Worm (Caenorhabditis elegans) whole organism, midembryonic: ENCODE measurements around the gene T19H12.2.

Experiments used
- T22C8.4 ChIP-seq: fragments of 200-800 bp; sonication (Bioruptor generic); IDR thresholded peaks from 2 replicates; pipeline ENCODE4 v1.3.6; 2022; ENCODE audit warnings: missing genetic modification characterization, missing compliant biosample characterization
- cog-1 ChIP-seq: sonication (generic microtip); optimal IDR thresholded peaks from 2 replicates; lab custom pipeline; 2016; ENCODE audit warnings: missing genetic modification characterization, missing compliant biosample characterization
- flt-1 ChIP-seq: fragments of 200-800 bp; sonication (Bioruptor generic); IDR thresholded peaks from 2 replicates; pipeline ENCODE4 v1.3.6; 2022; ENCODE audit warnings: missing genetic modification characterization, missing compliant biosample characterization
- klf-2 ChIP-seq: fragments of 200-800 bp; sonication (Bioruptor generic); conservative IDR thresholded peaks from 2 replicates; pipeline ENCODE4 v1.3.6; 2022; ENCODE audit warnings: missing genetic modification reagents, missing genetic modification characterization, missing compliant biosample characterization
- med-1 ChIP-seq: sonication (generic microtip); optimal IDR thresholded peaks from 2 replicates; lab custom pipeline; 2017; ENCODE audit warnings: missing genetic modification characterization, mild to moderate bottlenecking, missing compliant biosample characterization, antibody characterized with exemption, missing genetic modification reagents; ENCODE audit not compliant: insufficient read depth
- ref-1 ChIP-seq: fragments of 200-800 bp; sonication (Bioruptor generic); conservative IDR thresholded peaks from 2 replicates; pipeline ENCODE4 v1.3.6; 2022; ENCODE audit warnings: missing genetic modification reagents, missing genetic modification characterization, missing compliant biosample characterization
- tab-1 ChIP-seq: fragments of 200-800 bp; sonication (Bioruptor generic); IDR thresholded peaks from 2 replicates; pipeline ENCODE4 v1.3.6; 2022; ENCODE audit warnings: missing genetic modification characterization, missing compliant biosample characterization
- ztf-23 ChIP-seq: fragments of 200-800 bp; sonication (Bioruptor generic); IDR thresholded peaks from 2 replicates; pipeline ENCODE4 v1.3.6; 2022; ENCODE audit warnings: missing genetic modification reagents, missing genetic modification characterization, missing compliant biosample characterization
- ztf-29 ChIP-seq: fragments of 200-800 bp; sonication (Bioruptor generic); IDR thresholded peaks from 2 replicates; pipeline ENCODE4 v1.3.6; 2022; ENCODE audit warnings: missing genetic modification reagents, missing genetic modification characterization, missing compliant biosample characterization

T19H12.2 gene

DNA sequence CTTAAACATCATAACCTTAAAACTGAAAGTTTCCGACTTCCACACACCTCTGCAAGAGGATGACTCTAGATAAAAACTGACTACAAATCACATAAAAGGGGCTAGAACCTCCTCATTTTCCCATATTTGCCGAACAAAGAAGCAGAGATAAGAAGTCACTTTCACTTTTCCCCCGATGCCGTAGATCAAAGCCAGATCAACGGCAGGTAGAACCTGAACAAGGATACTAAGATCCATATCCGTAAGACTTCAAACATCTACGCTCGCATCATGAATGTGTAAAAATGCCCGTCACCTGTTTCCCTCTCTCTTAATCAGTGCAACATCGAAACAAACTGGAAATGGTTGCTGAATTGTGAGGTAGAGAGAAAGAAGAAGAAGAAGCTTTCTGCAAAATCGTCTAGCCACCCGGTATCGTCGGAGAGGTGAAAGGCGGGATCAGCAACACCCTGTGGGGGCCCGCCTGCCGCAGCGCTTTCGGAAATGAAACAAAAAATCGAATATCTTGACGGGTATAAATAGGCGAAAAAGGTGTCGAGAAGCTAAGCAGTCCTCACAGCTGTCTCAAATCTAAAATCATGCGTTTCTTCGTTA lies 28.5 kb downstream of the T19H12.2 start, which contains the start of gene C02E7.6:
C02E7.6 (plus strand) TSS at position 544 of the 594 bp plus-strand sequence.
- TF ChIP-seq flt-1 (GFP tag; lab: Robert Waterston, UW) (no peak), cog-1 (no peak), ztf-29 (GFP tag; lab: Robert Waterston, UW) (no peak), klf-2 (no peak; the same call in 1 of the 2 replicates)

DNA sequence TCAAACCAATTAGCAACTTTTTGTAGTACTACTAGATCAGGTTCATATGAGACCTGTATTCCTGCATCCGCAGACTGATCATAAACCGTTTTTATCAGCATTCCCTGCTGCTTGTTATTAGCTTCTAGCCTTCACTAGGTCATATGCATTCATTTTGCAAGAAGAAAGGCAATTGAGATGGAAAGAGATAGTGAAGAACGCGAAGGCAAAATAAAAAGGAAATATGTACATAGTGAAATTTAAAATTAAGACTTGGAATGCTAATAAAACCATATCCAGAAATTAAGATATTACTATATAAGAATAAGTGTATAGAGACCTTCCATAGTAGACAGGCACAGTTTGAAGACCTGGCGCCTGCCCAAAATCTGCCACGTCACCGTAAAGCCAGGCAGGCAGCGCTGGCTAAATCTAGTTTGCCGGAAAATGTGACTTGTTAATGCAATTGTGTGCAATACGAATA lies 30.5 kb downstream of the T19H12.2 start, which contains the start of the genes C02E7.8 and srh-23:
C02E7.8 (minus strand) TSS at position 101 of the 463 bp plus-strand sequence.
srh-23 (plus strand) TSS at position 413 of the 463 bp plus-strand sequence.
- TF ChIP-seq ref-1 (GFP tag; lab: Robert Waterston, UW): no peak
- no peak for TF ChIP-seq T22C8.4 (GFP tag; lab: Robert Waterston, UW)
- TF ChIP-seq ztf-29 (GFP tag; lab: Robert Waterston, UW): no peak
- TF ChIP-seq med-1 (GFP tag; lab: Kevin White, UChicago): no peak
- no peak for TF ChIP-seq ztf-23
- no peak for TF ChIP-seq tab-1 (GFP tag; lab: Robert Waterston, UW)
- no peak for TF ChIP-seq flt-1 (GFP tag; lab: Robert Waterston, UW)
- no peak for TF ChIP-seq cog-1
- TF ChIP-seq klf-2: no peak

DNA sequence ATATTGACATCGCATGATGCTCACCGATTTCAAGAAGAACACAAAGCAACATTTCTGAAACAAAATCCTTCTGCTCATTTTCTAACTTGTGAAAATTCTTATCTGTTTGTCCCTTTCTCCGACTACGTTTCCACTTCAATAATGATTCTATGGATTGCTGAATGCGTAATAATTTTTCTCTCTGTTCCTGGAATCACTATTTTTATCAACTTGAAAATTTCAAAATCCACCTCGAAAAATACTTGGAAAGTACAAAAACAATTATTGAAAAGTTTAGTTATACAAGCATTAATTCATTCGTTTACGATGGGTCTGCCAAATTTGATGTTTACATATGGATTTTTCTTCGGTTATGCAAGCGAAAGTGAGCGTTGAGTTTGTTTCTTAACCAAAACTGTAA lies 31.8 kb downstream of the T19H12.2 start, which contains the start of gene srh-22:
srh-22 (plus strand) TSS at position 301 of the 400 bp plus-strand sequence.
- TF ChIP-seq med-1 (GFP tag; lab: Kevin White, UChicago) (no peak), ztf-29 (GFP tag; lab: Robert Waterston, UW) (no peak), T22C8.4 (GFP tag; lab: Robert Waterston, UW) (no peak)

DNA sequence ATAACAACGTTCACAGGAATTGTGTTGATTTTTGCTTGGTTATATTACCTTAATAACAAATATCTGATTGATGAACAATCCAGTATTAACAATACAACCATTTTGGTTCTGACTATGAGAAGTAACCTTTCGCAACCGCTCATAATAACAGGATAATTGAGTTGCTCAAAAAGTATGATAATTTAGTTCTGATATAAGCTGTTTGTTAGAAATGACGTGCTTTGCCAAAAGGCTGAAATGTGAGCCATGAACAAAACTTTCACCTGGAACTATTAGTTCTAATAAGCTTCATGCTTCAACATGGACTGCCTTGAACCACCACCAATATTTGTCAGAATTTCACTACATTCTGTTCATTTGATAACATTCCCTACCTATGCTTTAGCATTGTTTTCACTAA lies 34.4 kb downstream of the T19H12.2 start, which contains the start of gene srh-20:
srh-20 (plus strand) TSS at position 301 of the 400 bp plus-strand sequence.
- TF ChIP-seq ztf-29 (GFP tag; lab: Robert Waterston, UW) (no peak), flt-1 (GFP tag; lab: Robert Waterston, UW) (no peak), T22C8.4 (GFP tag; lab: Robert Waterston, UW) (no peak), med-1 (GFP tag; lab: Kevin White, UChicago) (no peak), ztf-23 (no peak), ref-1 (GFP tag; lab: Robert Waterston, UW) (no peak)

DNA sequence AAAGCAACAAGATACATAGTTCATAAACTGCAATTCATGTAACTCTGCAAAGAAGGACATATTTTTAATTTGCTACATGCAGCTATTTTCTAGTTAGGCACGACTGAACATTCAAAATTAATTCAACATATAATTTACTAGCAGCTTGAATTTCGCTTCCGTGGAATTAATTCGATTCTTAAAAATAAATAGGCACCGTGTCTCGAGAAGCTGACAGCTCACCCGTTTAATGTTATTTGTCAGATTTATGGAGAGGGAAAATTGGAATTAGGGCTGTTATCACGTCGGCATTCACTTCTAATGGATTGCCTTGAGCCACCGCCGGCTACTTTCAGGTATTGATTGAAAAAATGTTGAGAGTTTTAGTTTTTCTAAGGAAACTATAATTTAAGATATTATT lies 36.1 kb downstream of the T19H12.2 start, which contains the start of gene srh-21:
srh-21 (plus strand) TSS at position 301 of the 400 bp plus-strand sequence.
- TF ChIP-seq klf-2 (no peak), med-1 (GFP tag; lab: Kevin White, UChicago) (no peak), ztf-23 (no peak), tab-1 (GFP tag; lab: Robert Waterston, UW) (no peak), ref-1 (GFP tag; lab: Robert Waterston, UW) (no peak), T22C8.4 (GFP tag; lab: Robert Waterston, UW) (no peak), ztf-29 (GFP tag; lab: Robert Waterston, UW) (no peak), flt-1 (GFP tag; lab: Robert Waterston, UW) (no peak), cog-1 (no peak)

DNA sequence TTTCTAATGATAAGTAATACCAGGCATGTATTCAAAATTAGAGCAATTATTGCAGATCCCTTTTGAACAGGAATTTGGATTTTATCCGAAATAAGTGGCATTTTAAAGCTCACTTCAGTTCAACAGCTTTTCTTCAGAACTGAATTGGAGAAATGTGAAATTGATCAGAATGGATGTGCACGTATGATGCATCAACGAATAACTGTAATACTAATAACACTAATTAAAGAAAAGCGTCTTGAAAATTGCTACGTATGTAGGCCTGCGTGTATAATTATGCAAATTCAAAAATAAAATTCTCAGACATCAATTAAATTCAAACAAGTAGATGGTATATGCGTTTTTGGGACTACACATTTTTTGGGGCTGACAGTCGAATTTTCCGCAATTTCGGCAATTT lies 39.6 kb downstream of the T19H12.2 start, which contains the start of gene str-205:
str-205 (minus strand) TSS at position 101 of the 400 bp plus-strand sequence.
- TF ChIP-seq ztf-29 (GFP tag; lab: Robert Waterston, UW) (no peak), med-1 (GFP tag; lab: Kevin White, UChicago) (no peak), tab-1 (GFP tag; lab: Robert Waterston, UW) (no peak), ztf-23 (no peak)

DNA sequence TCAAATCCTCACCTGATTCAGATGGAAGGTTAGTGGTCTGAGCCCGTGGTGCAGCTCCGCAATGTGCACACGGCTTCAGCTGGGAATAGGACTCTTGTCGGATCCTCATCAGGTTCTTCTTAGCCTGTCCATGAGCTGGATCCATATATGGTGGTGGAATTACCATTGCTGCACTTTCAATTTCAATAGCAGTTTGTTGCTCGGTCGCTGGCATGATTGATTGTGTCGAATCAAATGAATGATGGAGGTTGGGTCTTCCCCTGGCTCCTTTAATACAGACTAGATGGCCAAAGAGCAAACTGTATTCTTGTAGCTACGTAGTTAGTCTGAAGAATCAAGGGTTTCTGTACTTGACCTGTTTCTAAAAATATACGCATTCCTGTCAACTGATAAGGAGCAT lies 42.6 kb downstream of the T19H12.2 start, which contains the start of gene C02E7.10:
C02E7.10 (minus strand) TSS at position 232 of the 400 bp plus-strand sequence.
- TF ChIP-seq flt-1 (GFP tag; lab: Robert Waterston, UW) (no peak), ztf-23 (no peak), T22C8.4 (GFP tag; lab: Robert Waterston, UW) (no peak), cog-1 (no peak), ref-1 (GFP tag; lab: Robert Waterston, UW) (no peak), ztf-29 (GFP tag; lab: Robert Waterston, UW) (no peak), tab-1 (GFP tag; lab: Robert Waterston, UW) (no peak), med-1 (GFP tag; lab: Kevin White, UChicago) (no peak), klf-2 (no peak)

DNA sequence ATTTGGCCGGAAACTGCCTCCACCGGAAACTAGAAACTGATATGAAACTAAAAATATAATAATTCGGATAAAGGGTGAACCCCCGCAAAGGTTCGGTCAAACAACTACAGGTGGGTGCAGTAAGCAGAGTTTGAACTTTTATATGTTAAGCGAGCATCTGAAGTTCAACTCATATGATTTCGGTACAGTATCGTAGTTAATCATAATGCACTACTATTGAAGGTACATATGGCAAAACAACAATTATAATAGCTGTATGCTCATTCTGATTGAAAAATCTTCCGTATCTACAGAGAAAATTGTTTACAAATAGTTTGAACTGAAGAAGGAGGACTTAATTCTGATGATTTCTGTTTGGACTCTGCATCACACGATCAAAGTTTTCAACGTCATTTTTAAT lies 43.0 kb downstream of the T19H12.2 start:
- TF ChIP-seq klf-2: no peak
- TF ChIP-seq ztf-29 (GFP tag; lab: Robert Waterston, UW): no peak
- no peak for TF ChIP-seq tab-1 (GFP tag; lab: Robert Waterston, UW)

DNA sequence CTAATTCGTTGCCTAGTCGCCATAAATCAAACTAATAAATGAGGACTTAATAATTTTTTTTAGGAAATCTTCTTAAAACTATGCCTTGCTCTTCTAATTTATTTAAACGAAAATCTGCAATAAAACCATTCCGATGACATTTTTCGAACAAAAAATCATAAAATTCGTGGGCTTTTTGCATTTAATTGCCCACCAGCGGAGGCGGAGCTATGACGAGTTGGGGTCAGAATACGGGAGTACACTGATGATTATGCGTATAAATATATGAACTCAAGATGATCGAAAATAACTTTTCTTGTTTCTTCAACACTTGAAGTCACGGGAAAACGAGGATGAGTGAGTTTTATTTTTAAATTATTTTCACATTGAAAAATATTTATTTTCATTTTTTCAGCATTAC lies 44.2 kb downstream of the T19H12.2 start, which contains the start of gene catp-2:
catp-2 (plus strand) TSS at position 301 of the 400 bp plus-strand sequence.
- no peak for TF ChIP-seq med-1 (GFP tag; lab: Kevin White, UChicago)
- no peak for TF ChIP-seq flt-1 (GFP tag; lab: Robert Waterston, UW)
- no peak for TF ChIP-seq ztf-23
- TF ChIP-seq ref-1 (GFP tag; lab: Robert Waterston, UW): no peak
- TF ChIP-seq ztf-29 (GFP tag; lab: Robert Waterston, UW): no peak
- TF ChIP-seq klf-2: no peak
- TF ChIP-seq T22C8.4 (GFP tag; lab: Robert Waterston, UW): no peak
- no peak for TF ChIP-seq cog-1
- no peak for TF ChIP-seq tab-1 (GFP tag; lab: Robert Waterston, UW)

DNA sequence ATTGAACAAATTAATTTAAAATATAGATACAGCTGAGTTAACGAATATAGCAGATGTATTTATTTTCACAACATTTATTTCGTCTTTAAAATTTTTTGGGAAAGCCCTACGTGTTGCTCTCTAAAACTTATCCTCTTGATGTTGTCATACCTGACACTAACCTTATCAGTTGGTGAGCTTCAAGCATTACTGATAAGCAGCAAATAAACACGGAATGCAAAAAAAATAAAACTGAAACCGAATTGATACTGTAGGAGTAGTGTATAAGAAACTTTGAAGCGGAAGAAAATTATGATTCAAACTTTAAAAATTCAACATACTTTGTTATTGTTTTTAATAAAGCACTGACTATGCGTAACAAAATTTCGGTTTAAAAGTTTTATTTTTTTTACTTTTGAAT lies 44.9 kb downstream of the T19H12.2 start:
- TF ChIP-seq cog-1 (no peak), klf-2 (no peak), ztf-23 (no peak)
